Fruit fly (Drosophila melanogaster) whole organism, prepupa: ENCODE data around the gene CG46463.

Experiments
- Blimp-1 ChIP-seq: fragments of 200-800 bp; sonication (Bioruptor generic); optimal IDR thresholded peaks from 3 replicates; lab custom pipeline; 2017; ENCODE audit warnings: missing biosample characterization, missing genetic modification characterization, mild to moderate bottlenecking, moderate library complexity, missing genetic modification reagents
- CG10631 ChIP-seq: fragments of 200-800 bp; sonication (Bioruptor generic); optimal IDR thresholded peaks from 2 replicates; lab custom pipeline; 2016; ENCODE audit warnings: missing biosample characterization, missing genetic modification characterization
- CG10669 ChIP-seq: fragments of 200-800 bp; sonication (Bioruptor generic); optimal IDR thresholded peaks from 3 replicates; lab custom pipeline; 2018; ENCODE audit warnings: missing biosample characterization, mild to moderate bottlenecking, missing genetic modification characterization, moderate library complexity
- CG11294 ChIP-seq: fragments of 200-800 bp; sonication (Bioruptor generic); IDR thresholded peaks from 2 replicates; pipeline ENCODE4 v1.3.6; 2022; ENCODE audit warnings: missing biosample characterization, missing genetic modification characterization
- CG11762 ChIP-seq: fragments of 200-800 bp; sonication (Bioruptor generic); optimal IDR thresholded peaks from 3 replicates; lab custom pipeline; 2016; ENCODE audit warnings: missing biosample characterization, missing genetic modification characterization; ENCODE audit not compliant: insufficient read depth
- CG11902 ChIP-seq: fragments of 200-800 bp; sonication (Bioruptor generic); optimal IDR thresholded peaks from 3 replicates; lab custom pipeline; 2016; ENCODE audit warnings: missing biosample characterization, missing genetic modification characterization
- CG15336 ChIP-seq: fragments of 200-800 bp; sonication (Bioruptor generic); IDR thresholded peaks from 2 replicates; pipeline ENCODE4 v1.3.6; 2022; ENCODE audit warnings: missing biosample characterization, missing genetic modification characterization
- CG16779 ChIP-seq: fragments of 200-800 bp; sonication (Bioruptor generic); optimal IDR thresholded peaks from 3 replicates; lab custom pipeline; 2017; ENCODE audit warnings: missing biosample characterization, mild to moderate bottlenecking, missing genetic modification characterization
- CG3032 ChIP-seq: fragments of 200-800 bp; optimal IDR thresholded peaks from 2 replicates; lab custom pipeline; 2019; ENCODE audit warnings: missing biosample characterization, mild to moderate bottlenecking, missing genetic modification characterization, moderate library complexity
- CG31627 ChIP-seq: fragments of 200-800 bp; sonication (Bioruptor generic); optimal IDR thresholded peaks from 3 replicates; lab custom pipeline; 2016; ENCODE audit warnings: missing biosample characterization, missing genetic modification characterization
- CG32006 ChIP-seq: fragments of 200-800 bp; sonication (Bioruptor generic); optimal IDR thresholded peaks from 3 replicates; lab custom pipeline; 2017; ENCODE audit warnings: missing biosample characterization, mild to moderate bottlenecking, missing genetic modification characterization
- CG34406 ChIP-seq: fragments of 200-800 bp; sonication (Bioruptor generic); optimal IDR thresholded peaks from 3 replicates; lab custom pipeline; 2016; ENCODE audit warnings: missing biosample characterization, missing genetic modification characterization
- CG3919 ChIP-seq: fragments of 200-800 bp; sonication (Bioruptor generic); optimal IDR thresholded peaks from 3 replicates; lab custom pipeline; 2016; ENCODE audit warnings: missing biosample characterization, missing genetic modification characterization
- CG4318 ChIP-seq: fragments of 200-800 bp; sonication (Bioruptor generic); optimal IDR thresholded peaks from 3 replicates; lab custom pipeline; 2017; ENCODE audit warnings: missing biosample characterization, mild to moderate bottlenecking, missing genetic modification characterization
- CG6163 ChIP-seq: fragments of 200-800 bp; sonication (Bioruptor generic); IDR thresholded peaks from 3 replicates; pipeline ENCODE4 v1.3.6; 2022; ENCODE audit warnings: missing biosample characterization, missing genetic modification characterization
- CG6792 ChIP-seq: fragments of 200-800 bp; sonication (Bioruptor generic); optimal IDR thresholded peaks from 3 replicates; lab custom pipeline; 2016; ENCODE audit warnings: missing biosample characterization, missing genetic modification characterization
- CG6808 ChIP-seq: fragments of 200-800 bp; sonication (Bioruptor generic); optimal IDR thresholded peaks from 3 replicates; lab custom pipeline; 2017; ENCODE audit warnings: missing biosample characterization, missing genetic modification characterization, mild to moderate bottlenecking, moderate library complexity, missing genetic modification reagents
- CG8119 ChIP-seq: fragments of 200-800 bp; sonication (Bioruptor generic); IDR thresholded peaks from 3 replicates; pipeline ENCODE4 v1.3.6; 2022; ENCODE audit warnings: missing biosample characterization, missing genetic modification characterization
- CG8319 ChIP-seq: fragments of 200-800 bp; sonication (Bioruptor generic); optimal IDR thresholded peaks from 3 replicates; lab custom pipeline; 2016; ENCODE audit warnings: missing biosample characterization, missing genetic modification characterization
- CG8632 ChIP-seq: fragments of 200-800 bp; sonication (Bioruptor generic); optimal IDR thresholded peaks from 3 replicates; lab custom pipeline; 2016; ENCODE audit warnings: missing biosample characterization, missing genetic modification characterization
- CG9139 ChIP-seq: fragments of 200-800 bp; sonication (Bioruptor generic); optimal IDR thresholded peaks from 3 replicates; lab custom pipeline; 2017; ENCODE audit warnings: missing biosample characterization, mild to moderate bottlenecking, missing genetic modification characterization
- Eip78C ChIP-seq: fragments of 200-800 bp; sonication (Bioruptor generic); peaks from one replicate; lab custom pipeline; 2016; ENCODE audit warnings: missing biosample characterization, missing genetic modification characterization
- Eip93F ChIP-seq: fragments of 200-800 bp; sonication (Bioruptor generic); optimal IDR thresholded peaks from 2 replicates; lab custom pipeline; 2016; ENCODE audit warnings: missing biosample characterization, mild to moderate bottlenecking, missing genetic modification characterization
- Ets21C ChIP-seq: fragments of 200-800 bp; sonication (Bioruptor generic); optimal IDR thresholded peaks from 3 replicates; lab custom pipeline; 2016; ENCODE audit warnings: missing biosample characterization, missing genetic modification characterization
- Ets96B ChIP-seq: fragments of 200-800 bp; optimal IDR thresholded peaks from 2 replicates; lab custom pipeline; 2019; ENCODE audit warnings: missing biosample characterization, mild to moderate bottlenecking, missing genetic modification characterization, moderate library complexity
- Gug ChIP-seq: fragments of 200-800 bp; sonication (Bioruptor generic); IDR thresholded peaks from 2 replicates; pipeline ENCODE4 v1.3.6; 2022; ENCODE audit warnings: missing biosample characterization, missing genetic modification characterization
- Hr38 ChIP-seq: sonication (Bioruptor generic); optimal IDR thresholded peaks from 2 replicates; lab custom pipeline; 2016; ENCODE audit warnings: missing biosample characterization, missing genetic modification characterization
- Hr39 ChIP-seq: fragments of 200-800 bp; sonication (Bioruptor generic); optimal IDR thresholded peaks from 2 replicates; lab custom pipeline; 2016; ENCODE audit warnings: missing biosample characterization, missing genetic modification characterization
- Hr4 ChIP-seq: fragments of 200-800 bp; sonication (Bioruptor generic); optimal IDR thresholded peaks from 3 replicates; lab custom pipeline; 2016; ENCODE audit warnings: missing biosample characterization, missing genetic modification characterization
- Met ChIP-seq: fragments of 200-800 bp; sonication (Bioruptor generic); optimal IDR thresholded peaks from 3 replicates; lab custom pipeline; 2016; ENCODE audit warnings: missing biosample characterization, missing genetic modification characterization
- Smox ChIP-seq: fragments of 200-800 bp; sonication (Bioruptor generic); optimal IDR thresholded peaks from 3 replicates; lab custom pipeline; 2016; ENCODE audit warnings: missing biosample characterization, missing genetic modification characterization
- Sox14 ChIP-seq: fragments of 200-800 bp; sonication (Bioruptor generic); optimal IDR thresholded peaks from 3 replicates; lab custom pipeline; 2016; ENCODE audit warnings: missing biosample characterization, missing genetic modification characterization
- achi ChIP-seq: fragments of 200-800 bp; sonication (Bioruptor generic); optimal IDR thresholded peaks from 3 replicates; lab custom pipeline; 2016; ENCODE audit warnings: missing biosample characterization, missing genetic modification characterization
- dac ChIP-seq: fragments of 200-800 bp; sonication (Bioruptor generic); optimal IDR thresholded peaks from 2 replicates; lab custom pipeline; 2017; ENCODE audit warnings: missing biosample characterization, mild to moderate bottlenecking, missing genetic modification characterization
- dsx ChIP-seq: fragments of 200-800 bp; optimal IDR thresholded peaks from 3 replicates; lab custom pipeline; 2019; ENCODE audit warnings: missing biosample characterization, mild to moderate bottlenecking, missing genetic modification characterization, moderate library complexity; ENCODE audit not compliant: poor library complexity, severe bottlenecking
- esn ChIP-seq: fragments of 200-800 bp; sonication (Bioruptor generic); optimal IDR thresholded peaks from 2 replicates; lab custom pipeline; 2016; ENCODE audit warnings: missing biosample characterization, mild to moderate bottlenecking, missing genetic modification characterization, moderate library complexity
- fd59A ChIP-seq: fragments of 200-800 bp; sonication (Bioruptor generic); optimal IDR thresholded peaks from 2 replicates; lab custom pipeline; 2017; ENCODE audit warnings: missing biosample characterization, mild to moderate bottlenecking, missing genetic modification characterization, missing genetic modification reagents
- fd85E ChIP-seq: fragments of 200-800 bp; sonication (Bioruptor generic); optimal IDR thresholded peaks from 3 replicates; lab custom pipeline; 2016; ENCODE audit warnings: missing biosample characterization, missing genetic modification characterization
- fkh ChIP-seq: fragments of 200-800 bp; sonication (Bioruptor generic); optimal IDR thresholded peaks from 3 replicates; lab custom pipeline; 2017; ENCODE audit warnings: missing biosample characterization, mild to moderate bottlenecking, missing genetic modification characterization, moderate library complexity
- salr ChIP-seq, 2 experiments: fragments of 200-800 bp; sonication (Bioruptor generic); optimal IDR thresholded peaks; 3 replicates each; lab custom pipeline; 2016 to 2018; ENCODE audit warnings: missing biosample characterization in 2 of 2, missing genetic modification characterization in 2 of 2, mild to moderate bottlenecking in 1 of 2
- spab ChIP-seq: fragments of 200-800 bp; sonication (Bioruptor generic); optimal IDR thresholded peaks from 2 replicates; lab custom pipeline; 2017; ENCODE audit warnings: missing biosample characterization, mild to moderate bottlenecking, missing genetic modification characterization, missing genetic modification reagents
- ss ChIP-seq, 2 experiments: fragments of 200-800 bp; sonication (Bioruptor generic); optimal IDR thresholded peaks; 2 replicates in 1 of 2; 3 replicates in 1 of 2; lab custom pipeline; 2017 to 2018; ENCODE audit warnings: mild to moderate bottlenecking in 2 of 2, missing biosample characterization in 2 of 2, missing genetic modification characterization in 2 of 2, moderate library complexity in 1 of 2
- svp ChIP-seq: fragments of 200-800 bp; sonication (Bioruptor generic); peaks from one replicate; lab custom pipeline; 2016; ENCODE audit warnings: missing biosample characterization, missing genetic modification characterization
- vri ChIP-seq: fragments of 200-800 bp; sonication (Bioruptor generic); optimal IDR thresholded peaks from 3 replicates; lab custom pipeline; 2016; ENCODE audit warnings: missing biosample characterization, mild to moderate bottlenecking, missing genetic modification characterization

CG46463 gene

dm6 chr3L:3418207-3419086 is 42.7 kb upstream of the CG46463 start (continued):
- TF ChIP-seq ss (GFP tag; optimal IDR thresholded peaks at IDR 0.05; lab: Kevin White, UChicago) (peak; percentile 23 to 53), dsx (GFP tag; lab: Kevin White, UChicago) (peak; percentile 85), svp (GFP tag; lab: Kevin White, UChicago) (peak; percentile 82), Met (GFP tag; lab: Kevin White, UChicago) (peak; percentile 79), CG11762 (peak; percentile 73), CG8119 (peak; percentile 99), CG8319 (no peak), CG6808 (GFP tag; lab: Kevin White, UChicago) (peak; percentile 38), fkh (GFP tag; lab: Kevin White, UChicago) (peak; percentile 97), CG3919 (GFP tag; lab: Kevin White, UChicago) (peak; percentile 83)

dm6 chr3L:3419369-3420232 is 41.5 kb upstream of the CG46463 start:
- TF ChIP-seq CG8119 = peak; percentile 51; the same call in 2 of the 3 replicates
- TF ChIP-seq fkh (GFP tag; lab: Kevin White, UChicago) = peak; percentile 44
- TF ChIP-seq CG31627 = no peak
- no peak for TF ChIP-seq achi (GFP tag; lab: Kevin White, UChicago)
- TF ChIP-seq fd59A (GFP tag; lab: Kevin White, UChicago) = no peak
- no peak for TF ChIP-seq Ets21C (GFP tag; lab: Kevin White, UChicago)
- TF ChIP-seq esn (GFP tag; lab: Kevin White, UChicago) = no peak
- no peak for TF ChIP-seq CG3032 (tag; lab: Kevin White, UChicago)
- no peak for TF ChIP-seq Hr38
- TF ChIP-seq CG34406 (GFP tag; lab: Kevin White, UChicago) = no peak
- TF ChIP-seq salr (GFP tag; optimal IDR thresholded peaks at IDR 0.05; lab: Kevin White, UChicago) = peak in 1 of 2 experiments; percentile 62
- TF ChIP-seq Hr4 (GFP tag; lab: Kevin White, UChicago) = peak; percentile 80
- no peak for TF ChIP-seq Smox (GFP tag; lab: Kevin White, UChicago)
- TF ChIP-seq dac (GFP tag; lab: Kevin White, UChicago) = peak; percentile 8
- no peak for TF ChIP-seq Eip93F (GFP tag; lab: Kevin White, UChicago)
- TF ChIP-seq Gug (GFP tag; lab: Robert Waterston, UW) = no peak
- TF ChIP-seq CG9139 (GFP tag; lab: Kevin White, UChicago) = no peak
- no peak for TF ChIP-seq fd85E (GFP tag; lab: Kevin White, UChicago)
- TF ChIP-seq Ets96B (tag; lab: Kevin White, UChicago) = no peak
- TF ChIP-seq CG15336 = peak; percentile 68
- TF ChIP-seq CG10631 = peak; percentile 48
- TF ChIP-seq CG3919 (GFP tag; lab: Kevin White, UChicago) = peak; percentile 1
- no peak for TF ChIP-seq Met (GFP tag; lab: Kevin White, UChicago)
- no peak for TF ChIP-seq CG16779 (tag; lab: Kevin White, UChicago)
- no peak for TF ChIP-seq CG8319
- no peak for TF ChIP-seq CG10669
- no peak for TF ChIP-seq dsx (GFP tag; lab: Kevin White, UChicago)
- TF ChIP-seq spab (GFP tag; lab: Kevin White, UChicago) = no peak
- TF ChIP-seq Blimp-1 (GFP tag; lab: Kevin White, UChicago) = no peak
- TF ChIP-seq CG11762 = no peak
- TF ChIP-seq vri = no peak
- no peak for TF ChIP-seq CG8632
- no peak for TF ChIP-seq CG6792 (GFP tag; lab: Kevin White, UChicago)
- peak; percentile 72 for TF ChIP-seq Eip78C (GFP tag; lab: Kevin White, UChicago)
- TF ChIP-seq Hr39 (GFP tag; lab: Kevin White, UChicago) = no peak
- TF ChIP-seq CG11902 (GFP tag; lab: Kevin White, UChicago) = no peak
- TF ChIP-seq CG6163 = no peak
- no peak for TF ChIP-seq Sox14 (GFP tag; lab: Kevin White, UChicago)
- TF ChIP-seq CG32006 = peak; percentile 82
- peak; percentile 44 for TF ChIP-seq CG4318 (GFP tag; lab: Kevin White, UChicago)
- TF ChIP-seq CG6808 (GFP tag; lab: Kevin White, UChicago) = no peak
- no peak for TF ChIP-seq CG11294
